Fruit fly (Drosophila melanogaster): Measurements from ENCODE around the gene CG3919.

CG3919 gene

DNA sequence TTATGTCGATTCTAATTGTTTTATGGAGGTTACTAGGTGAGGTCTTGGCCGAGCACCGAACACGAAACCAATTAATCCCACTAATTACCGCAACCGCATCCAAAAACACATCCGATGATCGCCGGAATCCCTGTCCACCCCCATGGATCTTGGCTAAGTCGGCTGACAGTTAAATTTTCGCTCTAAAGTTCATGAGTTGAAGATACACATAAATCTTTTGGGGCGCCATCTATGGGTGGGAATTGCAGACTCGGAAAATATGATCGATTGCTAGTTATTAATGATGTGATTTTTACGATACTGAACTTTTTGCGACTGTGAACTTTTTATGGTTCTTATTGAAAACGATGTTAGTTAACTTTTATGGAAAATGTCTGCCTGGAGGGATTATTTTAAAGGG lies 50.6 kb downstream of the CG3919 start:
- TF ChIP-seq usp (GFP tag; optimal IDR thresholded peaks at IDR 0.05) (no peak), Dll (optimal IDR thresholded peaks at IDR 0.05) (no peak), psq (optimal IDR thresholded peaks at IDR 0.05) (no peak), EcR (GFP tag; optimal IDR thresholded peaks at IDR 0.05) (no peak), CG8478 (optimal IDR thresholded peaks at IDR 0.05) (no peak), pan (optimal IDR thresholded peaks at IDR 0.05) (no peak)

DNA sequence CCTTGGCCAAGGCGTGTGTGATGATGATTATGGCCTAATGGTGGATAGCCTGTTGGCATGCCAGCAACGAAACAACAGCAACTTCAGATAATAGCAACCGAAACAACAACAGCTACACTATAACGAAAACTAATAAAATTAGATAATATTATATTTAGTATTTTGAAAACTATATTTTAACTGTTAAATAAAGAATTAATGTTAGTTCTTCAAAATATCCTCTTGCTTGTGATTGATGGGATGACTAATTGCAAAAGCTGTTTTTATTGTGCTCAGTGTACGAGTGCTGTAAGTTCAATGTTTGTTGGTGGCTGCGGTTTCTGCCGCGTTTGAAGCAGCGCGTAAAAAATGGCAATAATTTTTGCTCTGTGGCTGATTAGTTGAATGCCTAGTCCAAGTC lies 51.9 kb downstream of the CG3919 start:
- TF ChIP-seq usp (GFP tag; optimal IDR thresholded peaks at IDR 0.05) (no peak), CG8478 (optimal IDR thresholded peaks at IDR 0.05) (no peak), EcR (GFP tag; optimal IDR thresholded peaks at IDR 0.05) (no peak), Dll (optimal IDR thresholded peaks at IDR 0.05) (no peak), psq (optimal IDR thresholded peaks at IDR 0.05) (no peak), pan (optimal IDR thresholded peaks at IDR 0.05) (no peak)
